Fruit fly (Drosophila melanogaster): ENCODE measurements around the gene obst-J.

DNA sequence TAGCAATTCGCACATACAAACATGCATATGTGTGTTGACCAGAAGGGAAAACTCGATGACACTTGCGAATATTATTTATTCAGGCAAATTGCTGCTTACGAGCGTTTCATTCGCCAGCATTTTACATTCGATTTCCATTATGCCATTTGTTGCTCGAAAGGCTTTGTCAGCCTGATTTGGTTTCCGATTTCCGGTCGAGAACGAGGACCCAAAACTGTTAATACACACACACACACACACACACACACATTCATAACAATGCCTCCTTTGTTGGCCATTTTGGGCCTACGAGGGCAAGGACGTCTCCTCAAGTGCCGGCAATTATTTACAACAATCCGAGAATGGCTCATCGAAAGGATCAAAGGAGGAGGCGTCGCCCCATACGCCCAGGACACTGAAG lies 46.2 kb upstream of the obst-J start:
- TF ChIP-seq CG8478 (optimal IDR thresholded peaks at IDR 0.05), result no peak
- TF ChIP-seq psq (optimal IDR thresholded peaks at IDR 0.05), result no peak
- TF ChIP-seq EcR (GFP tag; optimal IDR thresholded peaks at IDR 0.05), result no peak
